Worm (Caenorhabditis elegans) whole organism, L3 larva: ENCODE results near the gene F35H8.4.

Experiments
- ceh-16 ChIP-seq: sonication (generic microtip); optimal IDR thresholded peaks from 2 replicates; lab custom pipeline; 2017; ENCODE audit warnings: missing biosample characterization, missing genetic modification characterization
- nhr-237 ChIP-seq: fragments of 150-350 bp; optimal IDR thresholded peaks from 2 replicates; lab custom pipeline; 2014; ENCODE audit warnings: missing biosample characterization, missing genetic modification characterization
- nhr-77 ChIP-seq: fragments of 150-350 bp; optimal IDR thresholded peaks from 2 replicates; lab custom pipeline; 2014; ENCODE audit warnings: missing biosample characterization, missing genetic modification characterization
- unc-39 ChIP-seq: sonication (generic microtip); optimal IDR thresholded peaks from 4 replicates; lab custom pipeline; 2017; ENCODE audit warnings: missing biosample characterization, missing genetic modification characterization
- zag-1 ChIP-seq: fragments of 150-350 bp; optimal IDR thresholded peaks from 2 replicates; lab custom pipeline; 2014; ENCODE audit warnings: missing biosample characterization, missing genetic modification characterization

DNA sequence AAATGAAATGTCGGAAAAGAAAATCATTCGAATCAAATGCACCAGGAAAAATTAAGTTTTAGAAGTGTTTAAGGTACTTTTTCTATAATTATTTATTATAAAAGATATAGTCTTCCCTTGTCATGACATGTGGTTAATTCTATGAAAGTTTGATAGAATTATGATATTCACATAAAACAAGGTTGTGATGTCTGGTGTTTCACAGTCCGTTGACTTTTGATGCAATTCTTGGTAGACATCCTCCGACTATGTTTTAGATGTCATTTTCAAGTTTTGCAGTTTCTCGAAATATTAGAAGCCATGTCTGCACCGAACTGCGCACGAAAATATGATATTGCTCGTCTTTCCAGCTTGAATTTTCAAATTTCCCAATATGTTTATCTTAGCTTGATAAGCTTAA is 15.4 kb downstream of the F35H8.4 start, which contains the start of gene sra-7:
- TF ChIP-seq unc-39 (tag; lab: Kevin White, UChicago) (no peak), zag-1 (tag; lab: Kevin White, UChicago) (no peak), nhr-237 (no peak), nhr-77 (tag; lab: Kevin White, UChicago) (no peak), ceh-16 (tag; lab: Kevin White, UChicago) (no peak)
